Worm (Caenorhabditis elegans): ENCODE data around the gene F31D5.1.

F31D5.1 gene

ce11 chrII:4219062-4219461 lies at the start of gene F31D5.1:
F31D5.1 (plus strand) TSS chrII:4219362.
- TF ChIP-seq ref-1 (GFP tag; conservative IDR thresholded peaks at IDR 0.05) (no peak), tab-1 (GFP tag; IDR thresholded peaks at IDR 0.05) (no peak), flt-1 (GFP tag; IDR thresholded peaks at IDR 0.05) (no peak), klf-2 (GFP tag; conservative IDR thresholded peaks at IDR 0.05) (no peak), ztf-23 (GFP tag; IDR thresholded peaks at IDR 0.05) (no peak), cog-1 (tag; optimal IDR thresholded peaks at IDR 0.05) (no peak), T22C8.4 (GFP tag; IDR thresholded peaks at IDR 0.05) (no peak)

- TF ChIP-seq med-1 (GFP tag; optimal IDR thresholded peaks at IDR 0.05; ENCODE audit: insufficient read depth) (no peak), ref-1 (GFP tag; conservative IDR thresholded peaks at IDR 0.05) (no peak)
Measured at ce11 chrII:4170508-4170907, 48.7 kb upstream of the F31D5.1 start, which contains the start of gene R03H10.5. R03H10.5 (minus strand) TSS chrII:4170608.

- TF ChIP-seq med-1 (GFP tag; optimal IDR thresholded peaks at IDR 0.05; ENCODE audit: insufficient read depth) (no peak), tab-1 (GFP tag; IDR thresholded peaks at IDR 0.05) (no peak), ref-1 (GFP tag; conservative IDR thresholded peaks at IDR 0.05) (no peak), ztf-23 (GFP tag; IDR thresholded peaks at IDR 0.05) (no peak), T22C8.4 (GFP tag; IDR thresholded peaks at IDR 0.05) (no peak), ztf-29 (GFP tag; IDR thresholded peaks at IDR 0.05) (no peak), klf-2 (GFP tag; conservative IDR thresholded peaks at IDR 0.05) (no peak), flt-1 (GFP tag; IDR thresholded peaks at IDR 0.05) (no peak), cog-1 (tag; optimal IDR thresholded peaks at IDR 0.05) (no peak)
Measured at ce11 chrII:4173398-4173797, 45.8 kb upstream of the F31D5.1 start, which contains the start of gene R03H10.6. R03H10.6 (minus strand) TSS chrII:4173498.

DNA sequence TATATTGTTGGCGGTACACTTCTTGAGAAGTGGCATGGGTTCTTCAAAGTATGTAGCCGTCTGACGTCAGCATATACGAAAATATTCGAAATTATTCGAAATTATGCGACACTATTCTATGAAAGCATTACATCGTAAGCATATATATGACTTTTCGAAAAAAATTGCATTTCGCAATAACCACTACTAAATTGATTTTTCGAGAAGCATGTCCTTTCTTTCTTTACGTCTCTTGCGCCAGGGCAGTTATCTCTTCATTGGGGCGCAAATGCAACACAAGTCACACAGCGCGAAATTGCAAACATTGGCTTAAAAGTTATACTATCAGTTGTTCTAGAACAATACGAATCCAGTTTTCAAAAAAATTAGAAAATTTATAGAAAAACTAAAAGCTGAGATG lies 45.3 kb upstream of the F31D5.1 start:
- TF ChIP-seq ztf-29 (GFP tag; IDR thresholded peaks at IDR 0.05), result no peak
- TF ChIP-seq cog-1 (tag; optimal IDR thresholded peaks at IDR 0.05), result no peak
- TF ChIP-seq tab-1 (GFP tag; IDR thresholded peaks at IDR 0.05), result no peak
- TF ChIP-seq ref-1 (GFP tag; conservative IDR thresholded peaks at IDR 0.05), result no peak
- TF ChIP-seq klf-2 (GFP tag; conservative IDR thresholded peaks at IDR 0.05), result no peak

- TF ChIP-seq ref-1 (GFP tag; conservative IDR thresholded peaks at IDR 0.05), result no peak
- no peak for TF ChIP-seq ztf-29 (GFP tag; IDR thresholded peaks at IDR 0.05)
- TF ChIP-seq klf-2 (GFP tag; conservative IDR thresholded peaks at IDR 0.05), result no peak
- no peak for TF ChIP-seq flt-1 (GFP tag; IDR thresholded peaks at IDR 0.05)
- TF ChIP-seq tab-1 (GFP tag; IDR thresholded peaks at IDR 0.05), result no peak
- no peak for TF ChIP-seq med-1 (GFP tag; optimal IDR thresholded peaks at IDR 0.05; ENCODE audit: insufficient read depth)
- no peak for TF ChIP-seq ztf-23 (GFP tag; IDR thresholded peaks at IDR 0.05)
- no peak for TF ChIP-seq cog-1 (tag; optimal IDR thresholded peaks at IDR 0.05)
- no peak for TF ChIP-seq T22C8.4 (GFP tag; IDR thresholded peaks at IDR 0.05)
Measured at ce11 chrII:4178838-4179237, 40.3 kb upstream of the F31D5.1 start, which contains the start of gene R03H10.7. R03H10.7 (minus strand) TSS chrII:4178938.

- TF ChIP-seq ref-1 (GFP tag; conservative IDR thresholded peaks at IDR 0.05) (no peak), tab-1 (GFP tag; IDR thresholded peaks at IDR 0.05) (no peak), cog-1 (tag; optimal IDR thresholded peaks at IDR 0.05) (no peak), ztf-23 (GFP tag; IDR thresholded peaks at IDR 0.05) (no peak), flt-1 (GFP tag; IDR thresholded peaks at IDR 0.05) (no peak), klf-2 (GFP tag; conservative IDR thresholded peaks at IDR 0.05) (no peak), med-1 (GFP tag; optimal IDR thresholded peaks at IDR 0.05; ENCODE audit: insufficient read depth) (no peak), ztf-29 (GFP tag; IDR thresholded peaks at IDR 0.05) (no peak)
Measured at ce11 chrII:4179897-4180296, 39.3 kb upstream of the F31D5.1 start, which contains the start of gene R03H10.1. R03H10.1 (plus strand) TSS chrII:4180248.

ce11 chrII:4182364-4182763 lies 36.8 kb upstream of the F31D5.1 start, which contains the start of gene R03H10.11:
R03H10.11 (plus strand) TSS chrII:4182664.
- no peak for TF ChIP-seq ztf-23 (GFP tag; IDR thresholded peaks at IDR 0.05)
- no peak for TF ChIP-seq ref-1 (GFP tag; conservative IDR thresholded peaks at IDR 0.05)
- TF ChIP-seq flt-1 (GFP tag; IDR thresholded peaks at IDR 0.05), result no peak
- no peak for TF ChIP-seq T22C8.4 (GFP tag; IDR thresholded peaks at IDR 0.05)
- TF ChIP-seq med-1 (GFP tag; optimal IDR thresholded peaks at IDR 0.05; ENCODE audit: insufficient read depth), result no peak
- no peak for TF ChIP-seq ztf-29 (GFP tag; IDR thresholded peaks at IDR 0.05)
- no peak for TF ChIP-seq cog-1 (tag; optimal IDR thresholded peaks at IDR 0.05)
- TF ChIP-seq klf-2 (GFP tag; conservative IDR thresholded peaks at IDR 0.05), result no peak
- TF ChIP-seq tab-1 (GFP tag; IDR thresholded peaks at IDR 0.05), result no peak

DNA sequence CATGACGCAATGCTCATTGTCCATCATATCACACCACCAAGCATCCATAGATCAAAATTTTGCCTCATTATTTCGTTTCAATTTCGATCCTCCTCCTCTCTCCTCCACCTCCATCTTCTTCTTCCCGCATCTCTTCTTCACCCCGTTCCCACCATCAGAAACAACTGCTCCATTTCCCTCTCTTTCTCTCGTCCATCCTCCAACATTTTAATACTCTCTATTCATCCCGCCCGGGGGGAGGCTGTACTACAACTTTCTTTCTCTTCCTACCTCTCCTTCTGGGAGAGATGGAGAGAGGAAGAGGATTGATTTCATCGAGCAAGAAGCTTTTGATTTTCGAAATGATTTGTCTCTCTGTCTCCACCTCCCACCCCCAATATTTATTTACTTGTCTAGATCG lies 35.2 kb upstream of the F31D5.1 start:
- TF ChIP-seq flt-1 (GFP tag; IDR thresholded peaks at IDR 0.05) (no peak), klf-2 (GFP tag; conservative IDR thresholded peaks at IDR 0.05) (no peak), ref-1 (GFP tag; conservative IDR thresholded peaks at IDR 0.05) (no peak), med-1 (GFP tag; optimal IDR thresholded peaks at IDR 0.05; ENCODE audit: insufficient read depth) (no peak), ztf-23 (GFP tag; IDR thresholded peaks at IDR 0.05) (no peak), cog-1 (tag; optimal IDR thresholded peaks at IDR 0.05) (no peak), ztf-29 (GFP tag; IDR thresholded peaks at IDR 0.05) (no peak), T22C8.4 (GFP tag; IDR thresholded peaks at IDR 0.05) (no peak), tab-1 (GFP tag; IDR thresholded peaks at IDR 0.05) (no peak)

DNA sequence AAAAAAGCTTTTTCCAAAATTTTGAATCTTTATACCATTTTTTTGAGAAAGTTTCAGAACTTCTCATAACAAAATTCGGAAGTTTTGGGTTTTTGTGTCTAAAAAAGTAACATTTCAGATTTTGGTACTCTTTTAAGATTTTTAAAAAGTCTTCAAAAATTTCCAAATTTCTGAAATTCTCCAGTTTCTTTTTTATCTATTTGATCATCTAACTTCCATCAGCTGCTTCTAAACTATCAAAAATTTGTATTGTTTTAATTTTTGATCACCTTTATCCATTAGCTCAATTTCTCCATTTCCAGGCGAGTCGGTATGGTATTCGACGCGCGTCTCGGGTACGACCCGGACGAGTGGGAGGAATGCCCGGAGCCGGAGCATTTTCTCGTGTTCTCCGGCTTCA lies 32.8 kb upstream of the F31D5.1 start, which contains the start of gene cpna-1:
TSS of gene cpna-1 (plus strand) at position 301 of the 400 bp plus-strand sequence.
- TF ChIP-seq T22C8.4 (GFP tag; IDR thresholded peaks at IDR 0.05), result no peak
- TF ChIP-seq med-1 (GFP tag; optimal IDR thresholded peaks at IDR 0.05; ENCODE audit: insufficient read depth), result no peak
- no peak for TF ChIP-seq ref-1 (GFP tag; conservative IDR thresholded peaks at IDR 0.05)
- TF ChIP-seq ztf-29 (GFP tag; IDR thresholded peaks at IDR 0.05), result no peak
- no peak for TF ChIP-seq flt-1 (GFP tag; IDR thresholded peaks at IDR 0.05)
- no peak for TF ChIP-seq cog-1 (tag; optimal IDR thresholded peaks at IDR 0.05)
- no peak for TF ChIP-seq tab-1 (GFP tag; IDR thresholded peaks at IDR 0.05)
- TF ChIP-seq klf-2 (GFP tag; conservative IDR thresholded peaks at IDR 0.05), result no peak
- TF ChIP-seq ztf-23 (GFP tag; IDR thresholded peaks at IDR 0.05), result no peak

DNA sequence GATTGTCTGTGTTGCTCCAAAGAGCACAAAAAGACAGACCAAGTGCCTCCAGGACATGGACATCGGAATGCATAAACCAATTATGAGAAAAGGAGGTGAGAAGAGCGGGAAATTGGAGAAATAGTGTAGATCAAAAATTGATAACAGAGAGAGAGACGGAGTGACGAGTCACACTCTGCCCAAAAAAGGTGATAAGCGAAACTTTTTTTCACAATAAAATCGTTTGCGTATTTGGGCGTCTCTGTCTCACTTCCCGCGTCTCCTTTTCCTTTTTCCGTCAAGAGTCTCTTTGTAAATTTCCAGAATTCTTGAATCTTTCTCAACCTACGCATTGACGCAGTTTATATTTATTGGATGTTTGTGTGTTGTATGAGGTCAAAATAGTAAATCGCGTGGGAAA lies 25.0 kb upstream of the F31D5.1 start, which contains the start of gene mth-2:
TSS of gene mth-2 (minus strand) at position 188 of the 400 bp plus-strand sequence.
- TF ChIP-seq T22C8.4 (GFP tag; IDR thresholded peaks at IDR 0.05) (no peak), flt-1 (GFP tag; IDR thresholded peaks at IDR 0.05) (no peak), med-1 (GFP tag; optimal IDR thresholded peaks at IDR 0.05; ENCODE audit: insufficient read depth) (no peak)

Data from whole organism, midembryonic.